Worm (Caenorhabditis elegans) whole organism, mixed stage, embryonic: Measurements from ENCODE around the gene zmp-4.

ENCODE experiments used
- M03D4.4 ChIP-seq: sonication (generic microtip); optimal IDR thresholded peaks from 2 replicates; lab custom pipeline; 2017; ENCODE audit warnings: mild to moderate bottlenecking, missing genetic modification characterization, missing compliant biosample characterization
- bed-3 ChIP-seq: fragments of 200-800 bp; sonication (Bioruptor generic); optimal IDR thresholded peaks from 3 replicates; lab custom pipeline; 2018; ENCODE audit warnings: mild to moderate bottlenecking, missing genetic modification characterization, moderate library complexity, missing compliant biosample characterization
- blmp-1 ChIP-seq: fragments of 150-350 bp; optimal IDR thresholded peaks from 2 replicates; lab custom pipeline; 2014; ENCODE audit warnings: missing biosample characterization, missing genetic modification characterization
- ceh-83 ChIP-seq: fragments of 200-800 bp; sonication (Bioruptor generic); optimal IDR thresholded peaks from 2 replicates; lab custom pipeline; 2018; ENCODE audit warnings: mild to moderate bottlenecking, missing genetic modification characterization, missing compliant biosample characterization
- cnd-1 ChIP-seq: fragments of 200-800 bp; sonication (Bioruptor generic); optimal IDR thresholded peaks from 2 replicates; lab custom pipeline; 2018; ENCODE audit warnings: mild to moderate bottlenecking, missing genetic modification characterization, missing compliant biosample characterization
- drap-1 ChIP-seq: fragments of 200-800 bp; sonication (Bioruptor generic); optimal IDR thresholded peaks from 3 replicates; lab custom pipeline; 2018; ENCODE audit warnings: mild to moderate bottlenecking, missing genetic modification characterization, missing compliant biosample characterization
- elt-1 ChIP-seq: sonication (generic microtip); optimal IDR thresholded peaks from 2 replicates; lab custom pipeline; 2017; ENCODE audit warnings: missing genetic modification characterization, mild to moderate bottlenecking, missing compliant biosample characterization, antibody characterized with exemption, moderate library complexity, borderline replicate concordance; ENCODE audit not compliant: insufficient read depth
- elt-3 ChIP-seq: fragments of 150-350 bp; optimal IDR thresholded peaks from 2 replicates; lab custom pipeline; 2014; ENCODE audit warnings: missing biosample characterization, missing genetic modification characterization
- ham-2 ChIP-seq: fragments of 200-800 bp; sonication (Bioruptor generic); optimal IDR thresholded peaks from 2 replicates; lab custom pipeline; 2018; ENCODE audit warnings: mild to moderate bottlenecking, missing genetic modification characterization, missing compliant biosample characterization
- hlh-1 ChIP-seq: fragments of 150-350 bp; optimal IDR thresholded peaks from 2 replicates; lab custom pipeline; 2014; ENCODE audit warnings: missing biosample characterization, missing genetic modification reagents, missing genetic modification characterization
- lin-32 ChIP-seq: fragments of 200-800 bp; sonication (Bioruptor generic); optimal IDR thresholded peaks from 2 replicates; lab custom pipeline; 2018; ENCODE audit warnings: mild to moderate bottlenecking, missing genetic modification characterization, missing compliant biosample characterization
- mab-5 ChIP-seq: fragments of 150-350 bp; optimal IDR thresholded peaks from 2 replicates; lab custom pipeline; 2014; ENCODE audit warnings: missing biosample characterization, missing genetic modification characterization
- mep-1 ChIP-seq: fragments of 150-350 bp; optimal IDR thresholded peaks from 2 replicates; lab custom pipeline; 2017; ENCODE audit warnings: missing biosample characterization, missing genetic modification reagents, missing genetic modification characterization, inconsistent platforms
- mls-2 ChIP-seq: sonication (generic microtip); optimal IDR thresholded peaks from 2 replicates; lab custom pipeline; 2016; ENCODE audit warnings: mild to moderate bottlenecking, missing genetic modification characterization, moderate library complexity, missing compliant biosample characterization
- nhr-12 ChIP-seq: fragments of 150-350 bp; optimal IDR thresholded peaks from 2 replicates; lab custom pipeline; 2014; ENCODE audit warnings: missing biosample characterization, missing genetic modification characterization
- nhr-2 ChIP-seq: fragments of 150-350 bp; optimal IDR thresholded peaks from 2 replicates; lab custom pipeline; 2014; ENCODE audit warnings: missing biosample characterization, missing genetic modification characterization
- nhr-237 ChIP-seq: fragments of 150-350 bp; optimal IDR thresholded peaks from 2 replicates; lab custom pipeline; 2014; ENCODE audit warnings: missing biosample characterization, missing genetic modification characterization
- nhr-28 ChIP-seq: fragments of 150-350 bp; optimal IDR thresholded peaks from 2 replicates; lab custom pipeline; 2014; ENCODE audit warnings: missing biosample characterization, missing genetic modification characterization
- nhr-76 ChIP-seq: sonication (generic microtip); optimal IDR thresholded peaks from 2 replicates; lab custom pipeline; 2017; ENCODE audit warnings: missing biosample characterization, missing genetic modification characterization
- pha-4 ChIP-seq: fragments of 150-350 bp; optimal IDR thresholded peaks from 2 replicates; lab custom pipeline; 2018; ENCODE audit warnings: missing biosample characterization, missing genetic modification reagents, missing genetic modification characterization
- sem-2 ChIP-seq: fragments of 200-800 bp; sonication (Bioruptor generic); optimal IDR thresholded peaks from 2 replicates; lab custom pipeline; 2018; ENCODE audit warnings: mild to moderate bottlenecking, missing genetic modification characterization, missing compliant biosample characterization
- snpc-4 ChIP-seq: fragments of 150-350 bp; optimal IDR thresholded peaks from 2 replicates; lab custom pipeline; 2014; ENCODE audit warnings: missing biosample characterization, missing genetic modification characterization
- sptf-1 ChIP-seq: sonication (generic microtip); optimal IDR thresholded peaks from 2 replicates; lab custom pipeline; 2017; ENCODE audit warnings: mild to moderate bottlenecking, missing genetic modification characterization, moderate library complexity, missing compliant biosample characterization
- tbx-8 ChIP-seq: fragments of 200-800 bp; sonication (Bioruptor generic); optimal IDR thresholded peaks from 2 replicates; lab custom pipeline; 2018; ENCODE audit warnings: mild to moderate bottlenecking, missing genetic modification characterization, moderate library complexity, missing compliant biosample characterization
- unc-120 ChIP-seq: sonication (generic microtip); optimal IDR thresholded peaks from 2 replicates; lab custom pipeline; 2017; ENCODE audit warnings: missing genetic modification characterization, missing compliant biosample characterization; ENCODE audit not compliant: poor library complexity, severe bottlenecking
- unc-62 ChIP-seq: fragments of 150-350 bp; optimal IDR thresholded peaks from 2 replicates; lab custom pipeline; 2014; ENCODE audit warnings: missing biosample characterization, missing genetic modification reagents, missing genetic modification characterization
- ztf-11 ChIP-seq: fragments of 150-350 bp; optimal IDR thresholded peaks from 2 replicates; lab custom pipeline; 2014; ENCODE audit warnings: missing biosample characterization, missing genetic modification characterization

zmp-4 gene

ce11 chrV:14924104-14924503 lies 2.7 kb upstream of the zmp-4 start, which contains the start of gene srg-54:
Gene srg-54, minus strand, starts transcription at chrV:14924204.
- TF ChIP-seq blmp-1 (tag; lab: Kevin White, UChicago) = no peak
- TF ChIP-seq ceh-83 = no peak
- TF ChIP-seq nhr-12 = no peak
- no peak for TF ChIP-seq unc-120 (tag; lab: Kevin White, UChicago)
- no peak for TF ChIP-seq pha-4

DNA sequence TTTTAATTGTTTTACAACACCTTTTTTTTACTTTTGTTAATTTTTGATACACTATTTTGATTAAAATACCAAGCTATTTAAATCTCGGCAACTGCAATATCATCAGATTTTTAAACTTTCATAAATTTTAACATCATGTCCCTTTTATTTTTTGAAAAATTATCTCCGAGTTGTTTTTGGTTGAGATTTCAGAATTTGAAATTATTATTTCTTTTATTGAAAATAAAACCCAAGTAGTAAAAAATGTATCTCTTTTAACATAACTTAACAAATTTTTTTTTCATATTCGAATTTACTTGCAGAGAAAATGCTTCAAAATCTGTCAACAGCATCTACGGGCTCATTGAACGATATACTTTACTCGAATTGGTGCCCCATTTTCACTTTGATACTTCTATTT lies 5.8 kb downstream of the zmp-4 start, which contains the start of gene H12D21.11:
TSS of gene H12D21.11 (plus strand) at position 301 of the 400 bp plus-strand sequence.
- TF ChIP-seq sptf-1 (tag; lab: Kevin White, UChicago) (no peak), nhr-237 (no peak), cnd-1 (no peak), ham-2 (no peak), drap-1 (GFP tag; lab: Kevin White, UChicago) (no peak), lin-32 (GFP tag; lab: Kevin White, UChicago) (no peak), ceh-83 (no peak), hlh-1 (no peak), ztf-11 (tag; lab: Kevin White, UChicago) (no peak), M03D4.4 (tag; lab: Kevin White, UChicago) (no peak), nhr-76 (tag; lab: Kevin White, UChicago) (no peak), nhr-12 (no peak)
- TF ChIP-seq, all 35 proteins: peak for 0

ce11 chrV:14910758-14911157 lies 10.7 kb downstream of the zmp-4 start:
- no peak for TF ChIP-seq ztf-11 (tag; lab: Kevin White, UChicago)
- TF ChIP-seq ham-2 = no peak
- no peak for TF ChIP-seq nhr-28 (tag; lab: Kevin White, UChicago)
- no peak for TF ChIP-seq nhr-2 (tag; lab: Kevin White, UChicago)
- no peak for TF ChIP-seq tbx-8
- TF ChIP-seq unc-62 (GFP tag; lab: Kevin White, UChicago) = no peak
- no peak for TF ChIP-seq M03D4.4 (tag; lab: Kevin White, UChicago)
- TF ChIP-seq elt-3 (tag; lab: Kevin White, UChicago) = no peak
- no peak for TF ChIP-seq mab-5 (tag; lab: Kevin White, UChicago)
- no peak for TF ChIP-seq cnd-1
- no peak for TF ChIP-seq sem-2
- no peak for TF ChIP-seq mep-1
- no peak for TF ChIP-seq ceh-83
- no peak for TF ChIP-seq nhr-237

DNA sequence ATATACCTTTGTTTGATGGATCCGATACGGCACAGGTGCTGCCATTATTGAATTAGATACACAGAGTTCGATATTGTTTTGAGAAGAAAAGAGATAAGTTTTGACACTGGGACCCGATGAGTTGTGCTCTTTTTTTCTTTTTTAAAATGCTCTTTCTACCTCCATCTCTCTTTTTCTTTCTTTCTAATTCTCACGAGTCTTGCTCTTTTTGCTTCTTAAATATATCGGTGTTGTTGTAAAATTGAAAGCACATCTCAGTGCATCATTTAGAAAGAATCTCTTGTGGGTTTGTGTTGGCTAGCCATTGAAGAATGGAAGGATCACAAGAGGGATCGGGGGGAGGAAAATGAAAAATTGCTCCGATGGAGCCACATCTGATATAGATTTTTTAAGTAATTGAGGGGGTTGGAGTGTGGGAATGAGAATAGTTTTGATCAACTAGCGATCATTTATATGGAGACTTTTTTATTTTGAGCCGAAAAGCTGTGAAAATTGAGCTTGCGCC lies 12.0 kb downstream of the zmp-4 start, which contains the start of gene H12D21.9:
TSS of gene H12D21.9 (minus strand) at position 148 of the 505 bp plus-strand sequence.
- no peak for TF ChIP-seq nhr-12
- peak; percentile 54 for TF ChIP-seq unc-120 (tag; lab: Kevin White, UChicago)

DNA sequence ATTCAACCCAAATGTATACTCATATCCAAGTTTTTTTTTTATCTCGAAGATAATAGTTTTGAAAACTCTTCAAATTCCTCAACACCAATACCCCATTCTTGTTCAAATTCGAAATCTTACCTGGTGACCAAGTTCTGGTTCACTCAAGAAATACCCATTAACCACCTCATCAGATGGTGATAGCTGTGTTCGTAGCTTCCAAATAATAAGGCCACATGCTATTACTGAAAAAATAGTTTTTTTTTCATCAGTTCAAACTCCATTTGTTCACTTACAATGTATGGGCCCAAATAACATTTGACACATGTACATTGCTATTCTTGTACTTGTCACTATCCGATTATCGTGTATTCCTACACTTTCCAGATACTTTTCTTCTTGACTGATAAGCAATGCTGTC lies 14.0 kb downstream of the zmp-4 start:
- TF ChIP-seq unc-120 (tag; lab: Kevin White, UChicago) (no peak), blmp-1 (tag; lab: Kevin White, UChicago) (no peak), ham-2 (no peak), elt-1 (no peak), sptf-1 (tag; lab: Kevin White, UChicago) (no peak), nhr-237 (no peak), nhr-28 (tag; lab: Kevin White, UChicago) (no peak)

ce11 chrV:14900905-14901304 lies 20.5 kb downstream of the zmp-4 start:
- TF ChIP-seq nhr-28 (tag; lab: Kevin White, UChicago) (no peak), tbx-8 (no peak), M03D4.4 (tag; lab: Kevin White, UChicago) (no peak)

ce11 chrV:14899545-14899944 lies 21.9 kb downstream of the zmp-4 start, which contains the start of gene H12D21.10:
Gene H12D21.10, plus strand, starts transcription at chrV:14899804.
- TF ChIP-seq M03D4.4 (tag; lab: Kevin White, UChicago) (no peak), elt-1 (peak; percentile 22)
- TF ChIP-seq, all 35 proteins: peak for 1

DNA sequence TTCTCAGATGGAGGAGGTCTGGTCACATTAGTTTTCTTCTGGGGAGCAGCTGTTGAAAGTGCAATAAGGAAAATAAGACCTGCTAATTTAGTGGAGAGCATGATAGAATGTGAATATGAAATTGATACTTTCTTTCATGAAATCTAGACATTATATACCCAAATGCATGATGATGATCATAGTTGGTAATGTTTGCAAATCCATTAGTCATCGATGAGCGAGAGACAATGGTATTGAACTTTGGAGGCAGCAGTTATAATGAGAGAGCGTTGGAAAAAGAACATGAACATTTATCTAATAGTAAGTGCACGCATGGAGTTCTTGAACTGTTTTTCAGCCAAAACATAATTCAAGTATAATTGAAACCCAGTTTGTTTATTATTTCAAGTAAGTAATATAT lies 23.7 kb downstream of the zmp-4 start, which contains the start of gene H12D21.6:
TSS of gene H12D21.6 (minus strand) at position 101 of the 400 bp plus-strand sequence.
- TF ChIP-seq sptf-1 (tag; lab: Kevin White, UChicago) (no peak), lin-32 (GFP tag; lab: Kevin White, UChicago) (no peak), tbx-8 (no peak), bed-3 (no peak), drap-1 (GFP tag; lab: Kevin White, UChicago) (no peak), blmp-1 (tag; lab: Kevin White, UChicago) (no peak), mls-2 (tag; lab: Kevin White, UChicago) (no peak), nhr-28 (tag; lab: Kevin White, UChicago) (no peak), mep-1 (no peak), ham-2 (no peak), M03D4.4 (tag; lab: Kevin White, UChicago) (no peak), snpc-4 (tag; lab: Kevin White, UChicago) (no peak)
